Worm (Caenorhabditis elegans) whole organism, L2 larva: ENCODE data around the gene mua-3.

ENCODE experiments used
- ama-1 ChIP-seq: fragments of 150-350 bp; optimal IDR thresholded peaks from 2 replicates; lab custom pipeline; 2018; ENCODE audit warnings: inconsistent platforms
- ceh-82 ChIP-seq: fragments of 150-350 bp; optimal IDR thresholded peaks from 2 replicates; lab custom pipeline; 2014; ENCODE audit warnings: missing biosample characterization, missing genetic modification characterization
- mbf-1 ChIP-seq: sonication (generic microtip); optimal IDR thresholded peaks from 2 replicates; lab custom pipeline; 2017; ENCODE audit warnings: missing biosample characterization, missing genetic modification characterization
- nhr-12 ChIP-seq: fragments of 150-350 bp; optimal IDR thresholded peaks from 2 replicates; lab custom pipeline; 2014; ENCODE audit warnings: missing biosample characterization, missing genetic modification characterization
- nhr-237 ChIP-seq: fragments of 150-350 bp; optimal IDR thresholded peaks from 2 replicates; lab custom pipeline; 2014; ENCODE audit warnings: missing biosample characterization, missing genetic modification characterization
- nhr-77 ChIP-seq: fragments of 150-350 bp; optimal IDR thresholded peaks from 2 replicates; lab custom pipeline; 2014; ENCODE audit warnings: missing biosample characterization, missing genetic modification characterization
- unc-39 ChIP-seq: fragments of 150-350 bp; optimal IDR thresholded peaks from 2 replicates; lab custom pipeline; 2014; ENCODE audit warnings: missing biosample characterization, missing genetic modification characterization
- unc-62 ChIP-seq: fragments of 150-350 bp; optimal IDR thresholded peaks from 2 replicates; lab custom pipeline; 2014; ENCODE audit warnings: missing biosample characterization, missing genetic modification reagents, missing genetic modification characterization
- ztf-11 ChIP-seq: sonication (generic microtip); optimal IDR thresholded peaks from 2 replicates; lab custom pipeline; 2017; ENCODE audit warnings: missing biosample characterization, missing genetic modification characterization

ce11 chrIII:10209703-10210102, 49.2 kb downstream of the mua-3 start, which contains the start of gene T20G5.9:
- TF ChIP-seq ztf-11 (no peak), ama-1 (lab: Kevin White, UChicago) (no peak), ceh-82 (no peak), mbf-1 (tag; lab: Kevin White, UChicago) (no peak), nhr-237 (tag; lab: Kevin White, UChicago) (no peak), nhr-12 (tag; lab: Kevin White, UChicago) (no peak), nhr-77 (no peak), unc-39 (tag; lab: Kevin White, UChicago) (no peak), unc-62 (GFP tag; lab: Kevin White, UChicago) (no peak)
